Fruit fly (Drosophila melanogaster): ENCODE results near the gene Tmem43.

The Tmem43 gene

dm6 chr3L:7934857-7935256 lies 19.9 kb upstream of the Tmem43 start:
- no peak for TF ChIP-seq Sin3A (optimal IDR thresholded peaks at IDR 0.05)
- no peak for TF ChIP-seq insv (optimal IDR thresholded peaks at IDR 0.05)
- TF ChIP-seq ttk (optimal IDR thresholded peaks at IDR 0.05): no peak
- TF ChIP-seq psq (optimal IDR thresholded peaks at IDR 0.05): no peak
- no peak for TF ChIP-seq Myc (optimal IDR thresholded peaks at IDR 0.05)
- TF ChIP-seq h (optimal IDR thresholded peaks at IDR 0.05): no peak

- TF ChIP-seq ttk (optimal IDR thresholded peaks at IDR 0.05) (no peak), insv (optimal IDR thresholded peaks at IDR 0.05) (no peak), h (optimal IDR thresholded peaks at IDR 0.05) (no peak), Sin3A (optimal IDR thresholded peaks at IDR 0.05) (no peak), psq (optimal IDR thresholded peaks at IDR 0.05) (no peak), Myc (optimal IDR thresholded peaks at IDR 0.05) (no peak)
Observed at dm6 chr3L:7934200-7934599, 19.3 kb upstream of the Tmem43 start.

dm6 chr3L:7915808-7916619 lies 1.1 kb upstream of the Tmem43 start:
- TF ChIP-seq ttk (optimal IDR thresholded peaks at IDR 0.05) (no peak), Myc (optimal IDR thresholded peaks at IDR 0.05) (no peak), h (optimal IDR thresholded peaks at IDR 0.05) (no peak), insv (optimal IDR thresholded peaks at IDR 0.05) (no peak), Sin3A (optimal IDR thresholded peaks at IDR 0.05) (no peak), psq (optimal IDR thresholded peaks at IDR 0.05) (no peak)

dm6 chr3L:7911765-7912556 lies 3.0 kb downstream of the Tmem43 start, which contains the start of the genes pbl and CG8281:
Gene pbl (minus strand): TSS chr3L:7911954.
Gene CG8281 (plus strand): TSS chr3L:7912463.
- no peak for TF ChIP-seq insv (optimal IDR thresholded peaks at IDR 0.05)
- no peak for TF ChIP-seq Myc (optimal IDR thresholded peaks at IDR 0.05)
- no peak for TF ChIP-seq ttk (optimal IDR thresholded peaks at IDR 0.05)
- no peak for TF ChIP-seq h (optimal IDR thresholded peaks at IDR 0.05)
- no peak for TF ChIP-seq psq (optimal IDR thresholded peaks at IDR 0.05)
- TF ChIP-seq Sin3A (optimal IDR thresholded peaks at IDR 0.05): no peak

dm6 chr3L:7910916-7911467 lies 3.9 kb downstream of the Tmem43 start:
- TF ChIP-seq h (optimal IDR thresholded peaks at IDR 0.05) (no peak), insv (optimal IDR thresholded peaks at IDR 0.05) (no peak), Sin3A (optimal IDR thresholded peaks at IDR 0.05) (no peak), psq (optimal IDR thresholded peaks at IDR 0.05) (no peak), ttk (optimal IDR thresholded peaks at IDR 0.05) (no peak), Myc (optimal IDR thresholded peaks at IDR 0.05) (no peak)

DNA sequence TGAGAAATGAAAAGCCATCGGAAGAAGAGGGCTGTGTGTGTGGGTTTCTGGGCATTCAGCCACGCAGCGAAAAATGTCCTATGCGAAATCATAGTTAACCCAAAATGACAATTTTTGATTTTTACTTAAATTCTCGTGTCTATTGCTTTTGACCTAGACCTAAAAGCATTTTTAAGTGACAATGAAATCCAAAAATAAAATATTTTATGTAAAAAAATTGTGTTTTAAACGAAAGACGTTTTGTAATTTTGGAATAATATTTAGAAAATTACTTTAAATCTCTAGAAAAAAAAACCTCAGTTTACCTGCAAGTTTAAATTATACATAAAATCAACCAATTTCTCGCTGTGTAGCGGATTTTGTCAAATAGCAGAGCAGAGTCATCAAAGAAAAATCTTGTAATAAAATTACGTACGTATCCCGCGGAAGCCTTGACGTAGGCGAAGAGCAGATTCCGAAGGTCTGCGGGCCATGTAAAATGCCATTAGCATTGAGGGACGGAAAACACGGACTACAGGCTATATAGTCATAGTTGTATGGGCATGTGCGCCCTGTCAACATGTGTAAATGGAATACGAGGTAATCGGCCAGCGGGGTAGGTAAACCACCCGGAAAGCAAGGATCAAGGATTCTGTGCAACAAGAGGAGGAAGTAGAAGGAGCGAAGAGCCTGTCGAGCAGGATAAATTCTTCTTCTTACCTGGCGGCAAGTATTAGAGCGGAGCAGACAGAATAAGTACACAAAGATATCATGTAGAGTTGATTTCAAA lies 5.0 kb downstream of the Tmem43 start:
- no peak for TF ChIP-seq psq (optimal IDR thresholded peaks at IDR 0.05)
- TF ChIP-seq Sin3A (optimal IDR thresholded peaks at IDR 0.05): no peak
- no peak for TF ChIP-seq h (optimal IDR thresholded peaks at IDR 0.05)
- no peak for TF ChIP-seq Myc (optimal IDR thresholded peaks at IDR 0.05)
- no peak for TF ChIP-seq ttk (optimal IDR thresholded peaks at IDR 0.05)
- no peak for TF ChIP-seq insv (optimal IDR thresholded peaks at IDR 0.05)

DNA sequence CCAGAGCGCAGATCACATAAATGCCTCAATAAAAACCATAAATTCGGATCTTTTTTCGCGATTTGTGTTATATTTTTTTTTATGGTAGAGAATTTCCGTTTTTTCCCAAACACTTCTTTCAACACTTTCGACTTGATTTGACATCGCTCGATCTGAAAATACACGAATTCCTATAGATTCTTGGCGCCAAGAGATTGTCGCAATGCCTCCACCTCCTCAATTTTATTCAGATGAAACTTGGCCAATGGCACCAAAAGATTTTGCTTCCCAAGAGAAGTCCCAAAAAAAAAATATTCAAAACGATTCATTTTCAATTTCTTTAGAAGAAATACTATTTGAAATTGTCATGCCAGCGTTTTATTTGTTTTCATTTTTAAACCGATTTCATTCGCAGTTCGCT lies 10.4 kb downstream of the Tmem43 start:
- TF ChIP-seq ttk (optimal IDR thresholded peaks at IDR 0.05) (no peak), Myc (optimal IDR thresholded peaks at IDR 0.05) (no peak)

DNA sequence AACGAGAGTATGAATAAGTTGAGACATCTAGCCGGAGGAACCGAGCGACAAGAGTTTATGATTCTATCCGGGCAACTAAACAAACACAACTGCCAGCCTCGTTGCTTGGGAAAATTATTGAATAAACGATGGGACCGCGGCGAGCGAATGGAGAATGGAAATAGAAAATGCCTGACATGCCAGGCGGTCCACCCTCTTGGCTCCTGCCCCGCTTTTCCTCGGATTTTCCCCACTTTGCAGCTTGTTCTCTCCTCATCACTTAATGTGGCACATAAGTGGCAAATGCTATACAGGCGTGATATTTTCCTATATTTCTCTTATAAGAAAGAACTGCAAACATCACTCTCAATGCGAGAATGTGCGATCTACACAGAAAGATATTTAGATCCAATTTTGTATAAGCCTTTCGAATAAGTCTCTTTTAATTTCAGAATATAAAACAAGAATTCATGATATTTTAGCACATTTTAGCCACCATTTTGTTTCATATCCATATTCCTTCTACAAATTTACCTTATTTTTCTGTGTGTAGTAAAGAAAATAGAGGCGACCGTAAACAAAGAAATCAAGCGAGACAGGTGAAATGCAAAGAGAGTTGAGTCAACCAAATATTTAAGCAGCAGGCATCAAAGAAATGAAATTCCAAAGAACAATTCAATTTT lies 11.3 kb downstream of the Tmem43 start:
- TF ChIP-seq insv (optimal IDR thresholded peaks at IDR 0.05) (no peak), Myc (optimal IDR thresholded peaks at IDR 0.05) (no peak), Sin3A (optimal IDR thresholded peaks at IDR 0.05) (no peak), psq (optimal IDR thresholded peaks at IDR 0.05) (no peak), h (optimal IDR thresholded peaks at IDR 0.05) (no peak), ttk (optimal IDR thresholded peaks at IDR 0.05) (no peak)

dm6 chr3L:7894580-7894979 lies 20.3 kb downstream of the Tmem43 start, which contains the start of gene eIF4E5:
Gene eIF4E5 (plus strand): TSS chr3L:7894880.
- TF ChIP-seq Myc (optimal IDR thresholded peaks at IDR 0.05) (no peak), insv (optimal IDR thresholded peaks at IDR 0.05) (no peak), h (optimal IDR thresholded peaks at IDR 0.05) (no peak), psq (optimal IDR thresholded peaks at IDR 0.05) (no peak), ttk (optimal IDR thresholded peaks at IDR 0.05) (no peak), Sin3A (optimal IDR thresholded peaks at IDR 0.05) (no peak)

DNA sequence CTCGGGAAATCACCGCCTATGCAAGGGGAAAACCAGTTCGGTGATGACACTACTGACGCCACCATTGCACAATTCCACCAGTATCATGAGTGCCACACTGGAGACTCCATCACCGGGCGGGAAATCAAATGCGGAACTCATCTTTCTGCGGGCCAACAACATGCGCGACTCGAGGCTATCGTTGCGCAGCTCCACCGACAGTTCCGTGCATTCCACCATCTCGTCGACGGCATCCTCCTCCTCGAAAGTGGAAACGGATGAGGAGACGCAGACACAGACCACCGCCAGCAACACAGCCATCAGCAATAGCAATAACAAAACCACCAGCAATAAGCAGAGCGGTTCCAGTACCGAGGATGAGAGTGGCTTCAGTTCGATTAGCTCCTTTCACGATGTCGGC lies 21.1 kb downstream of the Tmem43 start:
- TF ChIP-seq Sin3A (optimal IDR thresholded peaks at IDR 0.05) (no peak), Myc (optimal IDR thresholded peaks at IDR 0.05) (no peak)

- TF ChIP-seq Myc (optimal IDR thresholded peaks at IDR 0.05) (no peak), psq (optimal IDR thresholded peaks at IDR 0.05) (no peak), h (optimal IDR thresholded peaks at IDR 0.05) (no peak), Sin3A (optimal IDR thresholded peaks at IDR 0.05) (no peak), ttk (optimal IDR thresholded peaks at IDR 0.05) (no peak), insv (optimal IDR thresholded peaks at IDR 0.05) (no peak)
Observed at dm6 chr3L:7890567-7890966, 24.4 kb downstream of the Tmem43 start.
